Worm (Caenorhabditis elegans): ENCODE data around the gene srsx-9.

The srsx-9 gene

ce11 chrV:4926371-4926770 is 46.5 kb downstream of the srsx-9 start, which contains the start of gene srh-21:
Gene srh-21 (plus strand): TSS chrV:4926671.
- TF ChIP-seq snpc-1.2 (GFP tag; IDR thresholded peaks at IDR 0.05) (no peak), nhr-28 (tag; optimal IDR thresholded peaks at IDR 0.05) (no peak), unc-62 (GFP tag; optimal IDR thresholded peaks at IDR 0.05 in 1 of 2) (peak in 1 of 2 experiments; percentile 65), unc-62 (tag; optimal IDR thresholded peaks at IDR 0.05) (no peak), gei-8 (GFP tag; optimal IDR thresholded peaks at IDR 0.05) (no peak)

- TF ChIP-seq mep-1 (tag; optimal IDR thresholded peaks at IDR 0.05): no peak
- no peak for TF ChIP-seq snpc-1.2 (GFP tag; IDR thresholded peaks at IDR 0.05)
- TF ChIP-seq F49E8.2 (tag; optimal IDR thresholded peaks at IDR 0.05; ENCODE audit: borderline replicate concordance): no peak
- no peak for TF ChIP-seq snpc-4 (tag; optimal IDR thresholded peaks at IDR 0.05)
- no peak for TF ChIP-seq Y75B8A.6 (GFP tag; IDR thresholded peaks at IDR 0.05)
- TF ChIP-seq saeg-2 (GFP tag; IDR thresholded peaks at IDR 0.05): no peak
- TF ChIP-seq ctbp-1 (GFP tag; IDR thresholded peaks at IDR 0.05): no peak
- TF ChIP-seq gei-8 (GFP tag; optimal IDR thresholded peaks at IDR 0.05): no peak
- no peak for TF ChIP-seq lin-29 (GFP tag; IDR thresholded peaks at IDR 0.05)
These were observed 48.2 kb downstream of the srsx-9 start, which contains the start of gene srh-20 for ce11 chrV:4924618-4925017. Gene srh-20 (plus strand): TSS chrV:4924918.

- no peak for TF ChIP-seq attf-4 (tag; optimal IDR thresholded peaks at IDR 0.05)
- no peak for TF ChIP-seq ztf-7 (tag; optimal IDR thresholded peaks at IDR 0.05)
- no peak for TF ChIP-seq pha-4 (GFP tag; IDR thresholded peaks at IDR 0.05)
- no peak for TF ChIP-seq pha-4 (tag; optimal IDR thresholded peaks at IDR 0.05)
- no peak for TF ChIP-seq nhr-6 (tag; optimal IDR thresholded peaks at IDR 0.05)
- no peak for TF ChIP-seq egl-43 (GFP tag; IDR thresholded peaks at IDR 0.05)
- no peak for TF ChIP-seq F26F4.8 (GFP tag; conservative IDR thresholded peaks at IDR 0.05)
- TF ChIP-seq lsy-2 (tag; optimal IDR thresholded peaks at IDR 0.05): no peak
- no peak for TF ChIP-seq Y105C5A.15 (GFP tag; IDR thresholded peaks at IDR 0.05)
- no peak for TF ChIP-seq sdz-12 (GFP tag; optimal IDR thresholded peaks at IDR 0.05)
- TF ChIP-seq lin-15B (tag; optimal IDR thresholded peaks at IDR 0.05): no peak
- no peak for TF ChIP-seq daf-16 (GFP tag; optimal IDR thresholded peaks at IDR 0.05)
- TF ChIP-seq daf-16 (tag; optimal IDR thresholded peaks at IDR 0.05): no peak
- TF ChIP-seq daf-12 (tag; optimal IDR thresholded peaks at IDR 0.05): no peak
These were observed 50.8 kb downstream of the srsx-9 start, which contains the start of gene srh-22 for ce11 chrV:4922024-4922423. Gene srh-22 (plus strand): TSS chrV:4922324.
